Worm (Caenorhabditis elegans) whole organism, L3 larva: ENCODE data around the gene unc-71.

Experiments used
- ama-1 ChIP-seq: fragments of 150-350 bp; optimal IDR thresholded peaks from 2 replicates; lab custom pipeline; 2018
- fos-1 ChIP-seq: fragments of 150-350 bp; optimal IDR thresholded peaks from 2 replicates; lab custom pipeline; 2014; ENCODE audit warnings: missing biosample characterization, missing genetic modification characterization
- mdl-1 ChIP-seq: fragments of 150-350 bp; optimal IDR thresholded peaks from 2 replicates; lab custom pipeline; 2014; ENCODE audit warnings: missing biosample characterization, missing genetic modification characterization
- nhr-67 ChIP-seq: fragments of 150-350 bp; optimal IDR thresholded peaks from 2 replicates; lab custom pipeline; 2014; ENCODE audit warnings: missing biosample characterization, missing genetic modification characterization
- nhr-76 ChIP-seq: fragments of 150-350 bp; sonication (generic microtip); optimal IDR thresholded peaks from 5 replicates; lab custom pipeline; 2014; ENCODE audit warnings: missing biosample characterization, missing genetic modification characterization
- nhr-77 ChIP-seq: fragments of 150-350 bp; optimal IDR thresholded peaks from 2 replicates; lab custom pipeline; 2014; ENCODE audit warnings: missing biosample characterization, missing genetic modification characterization
- pqm-1 ChIP-seq: fragments of 150-350 bp; optimal IDR thresholded peaks from 2 replicates; lab custom pipeline; 2017; ENCODE audit warnings: missing biosample characterization, missing genetic modification characterization, inconsistent platforms
- tbx-2 ChIP-seq: sonication (generic microtip); optimal IDR thresholded peaks from 2 replicates; lab custom pipeline; 2016; ENCODE audit warnings: mild to moderate bottlenecking, missing genetic modification characterization, missing compliant biosample characterization
- unc-62 ChIP-seq: fragments of 150-350 bp; sonication (generic microtip); optimal IDR thresholded peaks from 4 replicates; lab custom pipeline; 2014; ENCODE audit warnings: missing biosample characterization, missing genetic modification reagents, missing genetic modification characterization

ce11 chrIII:12870060-12870696 lies 21.4 kb downstream of the unc-71 start, which contains the start of gene Y37D8A.6:
- TF ChIP-seq nhr-77 (tag; lab: Kevin White, UChicago) = no peak
- TF ChIP-seq pqm-1 (tag; lab: Kevin White, UChicago) = no peak
- no peak for TF ChIP-seq nhr-76
- no peak for TF ChIP-seq tbx-2 (tag; lab: Kevin White, UChicago)
- TF ChIP-seq ama-1 = no peak
- TF ChIP-seq nhr-67 (tag; lab: Kevin White, UChicago) = no peak
- no peak for TF ChIP-seq unc-62 (GFP tag; lab: Kevin White, UChicago)
- TF ChIP-seq fos-1 (tag; lab: Kevin White, UChicago) = no peak
- TF ChIP-seq mdl-1 (tag; lab: Kevin White, UChicago) = no peak
